Worm (Caenorhabditis elegans) whole organism, L3 larva: Measurements from ENCODE around the gene F38A6.4.

Experiments used
- R02D3.7 ChIP-seq: fragments of 150-350 bp; optimal IDR thresholded peaks from 2 replicates; lab custom pipeline; 2014; ENCODE audit warnings: missing biosample characterization, missing genetic modification characterization
- ZK546.5 ChIP-seq: sonication (generic microtip); optimal IDR thresholded peaks from 2 replicates; lab custom pipeline; 2017; ENCODE audit warnings: missing biosample characterization, missing genetic modification characterization
- aly-2 ChIP-seq: fragments of 150-350 bp; optimal IDR thresholded peaks from 2 replicates; lab custom pipeline; 2014; ENCODE audit warnings: missing biosample characterization, missing genetic modification characterization
- ceh-16 ChIP-seq: sonication (generic microtip); optimal IDR thresholded peaks from 2 replicates; lab custom pipeline; 2017; ENCODE audit warnings: missing biosample characterization, missing genetic modification characterization
- ceh-28 ChIP-seq: fragments of 150-350 bp; optimal IDR thresholded peaks from 2 replicates; lab custom pipeline; 2014; ENCODE audit warnings: missing biosample characterization, missing genetic modification reagents, missing genetic modification characterization
- daf-12 ChIP-seq: fragments of 150-350 bp; optimal IDR thresholded peaks from 2 replicates; lab custom pipeline; 2014; ENCODE audit warnings: missing biosample characterization, missing genetic modification reagents, missing genetic modification characterization
- egl-27 ChIP-seq: sonication (generic microtip); optimal IDR thresholded peaks from 4 replicates; lab custom pipeline; 2017; ENCODE audit warnings: missing biosample characterization, missing genetic modification reagents, missing genetic modification characterization
- egl-5 ChIP-seq: fragments of 150-350 bp; optimal IDR thresholded peaks from 2 replicates; lab custom pipeline; 2017; ENCODE audit warnings: missing biosample characterization, missing genetic modification reagents, missing genetic modification characterization, inconsistent platforms
- elt-1 ChIP-seq: fragments of 150-350 bp; optimal IDR thresholded peaks from 2 replicates; lab custom pipeline; 2014; ENCODE audit warnings: missing biosample characterization, missing genetic modification characterization
- elt-2 ChIP-seq: sonication (generic microtip); optimal IDR thresholded peaks from 2 replicates; lab custom pipeline; 2016; ENCODE audit warnings: missing genetic modification reagents, mild to moderate bottlenecking, missing genetic modification characterization, missing compliant biosample characterization
- elt-3 ChIP-seq, 3 experiments: fragments of 150-350 bp in 1 of 3; sonication (generic microtip) in 2 of 3; optimal IDR thresholded peaks; 2 replicates in 2 of 3; 4 replicates in 1 of 3; lab custom pipeline; 2014 to 2017; ENCODE audit warnings: missing biosample characterization in 3 of 3, missing genetic modification characterization in 3 of 3
- eor-1 ChIP-seq, 2 experiments: fragments of 150-350 bp; optimal IDR thresholded peaks; 2 replicates each; lab custom pipeline; 2014 to 2018; ENCODE audit warnings: missing biosample characterization in 2 of 2, missing genetic modification characterization in 2 of 2
- fkh-2 ChIP-seq: fragments of 150-350 bp; optimal IDR thresholded peaks from 2 replicates; lab custom pipeline; 2014; ENCODE audit warnings: missing biosample characterization, missing genetic modification reagents, missing genetic modification characterization
- fos-1 ChIP-seq: fragments of 150-350 bp; optimal IDR thresholded peaks from 2 replicates; lab custom pipeline; 2014; ENCODE audit warnings: missing biosample characterization, missing genetic modification characterization
- hmg-11 ChIP-seq: sonication (generic microtip); optimal IDR thresholded peaks from 2 replicates; lab custom pipeline; 2016; ENCODE audit warnings: missing genetic modification characterization, missing compliant biosample characterization
- jun-1 ChIP-seq: fragments of 150-350 bp; optimal IDR thresholded peaks from 2 replicates; lab custom pipeline; 2014; ENCODE audit warnings: missing biosample characterization, missing genetic modification reagents, missing genetic modification characterization
- lin-39 ChIP-seq: fragments of 150-350 bp; optimal IDR thresholded peaks from 2 replicates; lab custom pipeline; 2018; ENCODE audit warnings: missing biosample characterization, missing genetic modification reagents, missing genetic modification characterization
- lsy-12 ChIP-seq: sonication (generic microtip); optimal IDR thresholded peaks from 2 replicates; lab custom pipeline; 2016; ENCODE audit warnings: mild to moderate bottlenecking, missing genetic modification characterization, missing compliant biosample characterization
- mdl-1 ChIP-seq: fragments of 150-350 bp; optimal IDR thresholded peaks from 2 replicates; lab custom pipeline; 2014; ENCODE audit warnings: missing biosample characterization, missing genetic modification characterization
- nfya-1 ChIP-seq: sonication (generic microtip); optimal IDR thresholded peaks from 2 replicates; lab custom pipeline; 2017; ENCODE audit warnings: missing genetic modification characterization, mild to moderate bottlenecking, missing compliant biosample characterization, antibody characterized with exemption, moderate library complexity; ENCODE audit not compliant: insufficient read depth
- nhr-11 ChIP-seq: fragments of 150-350 bp; optimal IDR thresholded peaks from 2 replicates; lab custom pipeline; 2014; ENCODE audit warnings: missing biosample characterization, missing genetic modification characterization
- nhr-23 ChIP-seq: fragments of 150-350 bp; optimal IDR thresholded peaks from 2 replicates; lab custom pipeline; 2014; ENCODE audit warnings: missing biosample characterization, missing genetic modification reagents, missing genetic modification characterization
- nhr-25 ChIP-seq: sonication (generic microtip); optimal IDR thresholded peaks from 2 replicates; lab custom pipeline; 2017; ENCODE audit warnings: missing biosample characterization, missing genetic modification characterization
- nhr-28 ChIP-seq: fragments of 150-350 bp; optimal IDR thresholded peaks from 2 replicates; lab custom pipeline; 2014; ENCODE audit warnings: missing biosample characterization, missing genetic modification characterization
- nhr-43 ChIP-seq: sonication (generic microtip); optimal IDR thresholded peaks from 2 replicates; lab custom pipeline; 2016; ENCODE audit warnings: mild to moderate bottlenecking, missing genetic modification characterization, missing compliant biosample characterization; ENCODE audit not compliant: poor library complexity, severe bottlenecking
- nhr-67 ChIP-seq: fragments of 150-350 bp; optimal IDR thresholded peaks from 2 replicates; lab custom pipeline; 2014; ENCODE audit warnings: missing biosample characterization, missing genetic modification characterization
- nhr-76 ChIP-seq: fragments of 150-350 bp; sonication (generic microtip); optimal IDR thresholded peaks from 5 replicates; lab custom pipeline; 2014; ENCODE audit warnings: missing biosample characterization, missing genetic modification characterization
- nhr-77 ChIP-seq: fragments of 150-350 bp; optimal IDR thresholded peaks from 2 replicates; lab custom pipeline; 2014; ENCODE audit warnings: missing biosample characterization, missing genetic modification characterization
- pqm-1 ChIP-seq: fragments of 150-350 bp; optimal IDR thresholded peaks from 2 replicates; lab custom pipeline; 2017; ENCODE audit warnings: missing biosample characterization, missing genetic modification characterization, inconsistent platforms
- sea-2 ChIP-seq: fragments of 150-350 bp; sonication (generic microtip); optimal IDR thresholded peaks from 4 replicates; lab custom pipeline; 2014; ENCODE audit warnings: missing biosample characterization, missing genetic modification reagents, missing genetic modification characterization
- snpc-4 ChIP-seq: fragments of 150-350 bp; optimal IDR thresholded peaks from 2 replicates; lab custom pipeline; 2014; ENCODE audit warnings: missing biosample characterization, missing genetic modification characterization
- unc-39 ChIP-seq: sonication (generic microtip); optimal IDR thresholded peaks from 4 replicates; lab custom pipeline; 2017; ENCODE audit warnings: missing biosample characterization, missing genetic modification characterization
- zag-1 ChIP-seq: fragments of 150-350 bp; optimal IDR thresholded peaks from 2 replicates; lab custom pipeline; 2014; ENCODE audit warnings: missing biosample characterization, missing genetic modification characterization
- ztf-11 ChIP-seq: fragments of 150-350 bp; optimal IDR thresholded peaks from 2 replicates; lab custom pipeline; 2014; ENCODE audit warnings: missing biosample characterization, missing genetic modification characterization
- ztf-4 ChIP-seq: fragments of 150-350 bp; optimal IDR thresholded peaks from 2 replicates; lab custom pipeline; 2014; ENCODE audit warnings: missing biosample characterization, missing genetic modification characterization

Gene F38A6.4

ce11 chrV:20753838-20754503 is 21.2 kb downstream of the F38A6.4 start:
- TF ChIP-seq ZK546.5 (no peak), R02D3.7 (no peak), eor-1 (tag; optimal IDR thresholded peaks at IDR 0.05; lab: Kevin White, UChicago) (no peak), elt-2 (tag; lab: Kevin White, UChicago) (peak; percentile 68), hmg-11 (tag; lab: Kevin White, UChicago) (no peak), sea-2 (GFP tag; lab: Kevin White, UChicago) (no peak), nhr-28 (tag; lab: Kevin White, UChicago) (no peak), lin-39 (tag; lab: Kevin White, UChicago) (no peak), ceh-28 (tag; lab: Kevin White, UChicago) (peak; percentile 54), nhr-67 (tag; lab: Kevin White, UChicago) (no peak), elt-3 (tag; optimal IDR thresholded peaks at IDR 0.05; lab: Kevin White, UChicago) (no peak), nhr-43 (tag; lab: Kevin White, UChicago) (no peak), ztf-11 (tag; lab: Kevin White, UChicago) (no peak), egl-27 (tag; lab: Kevin White, UChicago) (no peak), nhr-77 (tag; lab: Kevin White, UChicago) (no peak), jun-1 (tag; lab: Kevin White, UChicago) (no peak), pqm-1 (peak; percentile 44), nhr-76 (tag; lab: Kevin White, UChicago) (no peak), fos-1 (tag; lab: Kevin White, UChicago) (no peak)

ce11 chrV:20752609-20753102 is 22.5 kb downstream of the F38A6.4 start, which contains the start of gene pha-4:
TSS of gene pha-4 (plus strand) at chrV:20753052.
- TF ChIP-seq hmg-11 (tag; lab: Kevin White, UChicago) (no peak), elt-2 (tag; lab: Kevin White, UChicago) (peak; percentile 86), nfya-1 (tag; lab: Kevin White, UChicago) (no peak), nhr-67 (tag; lab: Kevin White, UChicago) (no peak), ztf-4 (tag; lab: Kevin White, UChicago) (no peak), pqm-1 (peak; percentile 69), egl-5 (tag; lab: Kevin White, UChicago) (no peak)

- TF ChIP-seq aly-2 (no peak), snpc-4 (no peak), fos-1 (tag; lab: Kevin White, UChicago) (no peak), egl-5 (tag; lab: Kevin White, UChicago) (no peak), egl-27 (tag; lab: Kevin White, UChicago) (no peak), hmg-11 (tag; lab: Kevin White, UChicago) (no peak), elt-1 (tag; lab: Kevin White, UChicago) (no peak), nhr-25 (tag; lab: Kevin White, UChicago) (no peak), fkh-2 (no peak)
Measured at ce11 chrV:20749098-20749497, 26.1 kb downstream of the F38A6.4 start.

ce11 chrV:20747964-20748363 is 27.2 kb downstream of the F38A6.4 start:
- TF ChIP-seq pqm-1 (no peak), nhr-77 (tag; lab: Kevin White, UChicago) (no peak), elt-2 (tag; lab: Kevin White, UChicago) (no peak), nhr-23 (tag; lab: Kevin White, UChicago) (no peak), mdl-1 (tag; lab: Kevin White, UChicago) (no peak), zag-1 (tag; lab: Kevin White, UChicago) (no peak), ZK546.5 (no peak), daf-12 (no peak), ceh-16 (tag; lab: Kevin White, UChicago) (no peak), nhr-67 (tag; lab: Kevin White, UChicago) (no peak), nhr-11 (tag; lab: Kevin White, UChicago) (no peak), nhr-28 (tag; lab: Kevin White, UChicago) (no peak), jun-1 (tag; lab: Kevin White, UChicago) (no peak), unc-39 (tag; lab: Kevin White, UChicago) (no peak), R02D3.7 (no peak), nhr-25 (tag; lab: Kevin White, UChicago) (no peak), lsy-12 (tag; lab: Kevin White, UChicago) (no peak), sea-2 (GFP tag; lab: Kevin White, UChicago) (no peak)
